Worm (Caenorhabditis elegans) whole organism, L4/young adult: ENCODE measurements around the gene C16C8.4.

Experiments used
- W03F9.2 ChIP-seq: fragments of 150-350 bp; optimal IDR thresholded peaks from 2 replicates; lab custom pipeline; 2014; ENCODE audit warnings: missing biosample characterization, missing genetic modification characterization
- dao-5 ChIP-seq: sonication (generic microtip); optimal IDR thresholded peaks from 2 replicates; lab custom pipeline; 2016; ENCODE audit warnings: missing genotype, missing genetic modification characterization, moderate library complexity, missing compliant biosample characterization
- him-1 ChIP-seq: sonication (generic microtip); optimal IDR thresholded peaks from 2 replicates; lab custom pipeline; 2016; ENCODE audit warnings: missing genotype, missing genetic modification reagents, missing genetic modification characterization, missing compliant biosample characterization

- no peak for TF ChIP-seq him-1 (tag; lab: Kevin White, UChicago)
- TF ChIP-seq dao-5 (tag; lab: Kevin White, UChicago) = no peak
- no peak for TF ChIP-seq W03F9.2
Observed at ce11 chrII:3434893-3435503, 9.2 kb downstream of the C16C8.4 start.
